Worm (Caenorhabditis elegans): ENCODE measurements around the gene srbc-9.

Gene srbc-9

DNA sequence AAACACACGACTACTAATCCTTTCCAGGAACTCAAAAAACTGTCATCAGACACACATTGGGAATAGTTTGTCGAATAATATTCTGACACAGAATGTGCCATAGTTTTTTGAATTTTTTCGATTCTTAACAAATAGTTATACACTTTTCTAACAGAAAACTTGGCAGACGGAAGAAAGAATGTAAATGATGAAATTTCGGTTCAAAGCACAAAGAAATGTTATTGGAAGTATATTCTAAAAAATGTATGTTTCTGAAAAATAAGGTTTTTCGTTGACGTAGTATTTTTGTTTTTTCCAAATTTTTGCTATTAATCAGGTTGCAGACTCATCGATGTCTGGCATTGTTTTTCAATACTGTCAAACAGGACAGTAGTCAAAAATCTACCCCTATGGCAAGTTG lies 29.3 kb downstream of the srbc-9 start, which contains the start of gene srh-92:
Gene srh-92 (minus strand): TSS at position 101 of the 400 bp plus-strand sequence.
- TF ChIP-seq ceh-19 (GFP tag; optimal IDR thresholded peaks at IDR 0.05) (no peak), npax-4 (tag; optimal IDR thresholded peaks at IDR 0.05) (no peak), dmd-4 (tag; optimal IDR thresholded peaks at IDR 0.05; ENCODE audit: borderline replicate concordance) (no peak), F13H6.1 (tag; optimal IDR thresholded peaks at IDR 0.05) (no peak), pha-4 (tag; optimal IDR thresholded peaks at IDR 0.05) (no peak), ceh-14 (tag; optimal IDR thresholded peaks at IDR 0.05) (no peak), tbx-7 (tag; optimal IDR thresholded peaks at IDR 0.05) (no peak), elt-4 (tag; optimal IDR thresholded peaks at IDR 0.05) (no peak), fkh-10 (GFP tag; optimal IDR thresholded peaks at IDR 0.05) (no peak)

DNA sequence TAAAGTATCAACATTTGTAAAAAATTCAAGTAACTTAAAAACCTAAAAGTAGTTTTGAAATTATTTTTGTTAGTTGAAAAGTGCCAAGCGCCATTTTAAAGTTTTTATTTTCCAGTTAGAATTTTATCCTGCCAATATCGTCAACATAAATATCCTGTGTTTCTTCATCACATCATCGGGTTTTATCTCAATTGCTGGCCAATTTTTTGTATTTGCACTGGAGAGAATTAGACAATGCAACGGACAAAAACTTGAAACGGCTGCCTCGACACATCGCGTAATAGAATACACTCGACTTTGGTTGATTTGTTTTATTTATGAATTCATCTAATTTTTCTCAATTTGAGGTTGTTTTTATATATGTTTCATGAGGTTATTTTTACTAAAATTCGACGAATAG lies 35.2 kb downstream of the srbc-9 start, which contains the start of gene F25E5.2:
Gene F25E5.2 (plus strand): TSS at position 301 of the 400 bp plus-strand sequence.
- TF ChIP-seq pros-1 (tag; optimal IDR thresholded peaks at IDR 0.05) (no peak), nfya-1 (tag; optimal IDR thresholded peaks at IDR 0.05) (no peak), elt-4 (tag; optimal IDR thresholded peaks at IDR 0.05) (no peak), syd-9 (tag; optimal IDR thresholded peaks at IDR 0.05) (no peak), fkh-10 (GFP tag; optimal IDR thresholded peaks at IDR 0.05) (no peak), ceh-9 (tag; optimal IDR thresholded peaks at IDR 0.05) (no peak)

ce11 chrV:7454236-7454635 lies 36.0 kb downstream of the srbc-9 start, which contains the start of gene try-8:
TSS of gene try-8 (minus strand) at chrV:7454336.
- TF ChIP-seq ref-2 (tag; optimal IDR thresholded peaks at IDR 0.05) (no peak), ets-4 (tag; optimal IDR thresholded peaks at IDR 0.05) (no peak), ceh-2 (tag; optimal IDR thresholded peaks at IDR 0.05) (no peak), mec-3 (tag; optimal IDR thresholded peaks at IDR 0.05; ENCODE audit: borderline replicate concordance) (no peak)

DNA sequence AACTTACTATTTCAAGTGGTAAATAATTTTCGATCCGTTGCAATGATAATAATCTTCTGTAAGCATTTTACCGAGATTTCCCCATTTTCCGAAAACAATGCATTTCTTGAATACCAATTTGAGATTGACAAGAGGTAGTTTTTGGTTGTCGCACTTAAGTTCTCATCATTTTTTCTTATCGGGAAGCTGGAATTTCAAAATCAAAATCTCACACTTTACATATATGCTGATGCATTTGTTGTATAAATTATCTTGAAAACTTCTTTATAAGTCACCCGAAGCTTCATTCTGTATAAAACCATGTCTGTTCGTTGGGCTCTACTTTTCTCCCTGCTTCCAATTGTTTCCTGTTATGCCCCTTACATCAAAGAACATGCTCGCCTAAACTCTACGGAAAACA lies 38.8 kb downstream of the srbc-9 start, which contains the start of gene try-11:
Gene try-11 (plus strand): TSS at position 301 of the 400 bp plus-strand sequence.
- no peak for TF ChIP-seq pha-2 (tag; optimal IDR thresholded peaks at IDR 0.05)
- TF ChIP-seq gmeb-2 (tag; optimal IDR thresholded peaks at IDR 0.05), result no peak
- no peak for TF ChIP-seq pag-3 (tag; optimal IDR thresholded peaks at IDR 0.05; ENCODE audit: borderline replicate concordance)
- TF ChIP-seq lim-6 (tag; optimal IDR thresholded peaks at IDR 0.05), result no peak
- TF ChIP-seq ceh-19 (GFP tag; optimal IDR thresholded peaks at IDR 0.05), result no peak
- no peak for TF ChIP-seq npax-4 (tag; optimal IDR thresholded peaks at IDR 0.05)
- no peak for TF ChIP-seq mec-3 (tag; optimal IDR thresholded peaks at IDR 0.05; ENCODE audit: borderline replicate concordance)
- no peak for TF ChIP-seq nfya-1 (tag; optimal IDR thresholded peaks at IDR 0.05)
- no peak for TF ChIP-seq syd-9 (tag; optimal IDR thresholded peaks at IDR 0.05)
- no peak for TF ChIP-seq ama-1 (optimal IDR thresholded peaks at IDR 0.05)
- TF ChIP-seq zip-5 (tag; optimal IDR thresholded peaks at IDR 0.05), result no peak

ce11 chrV:7449303-7449827 lies 40.9 kb downstream of the srbc-9 start, which contains the start of gene try-12:
TSS of gene try-12 (plus strand) at chrV:7449353.
- no peak for TF ChIP-seq hlh-8 (tag; optimal IDR thresholded peaks at IDR 0.05)
- TF ChIP-seq dmd-4 (tag; optimal IDR thresholded peaks at IDR 0.05; ENCODE audit: borderline replicate concordance), result no peak
- no peak for TF ChIP-seq C08G9.2 (tag; optimal IDR thresholded peaks at IDR 0.05)
- no peak for TF ChIP-seq Y22D7AL.16 (tag; optimal IDR thresholded peaks at IDR 0.05)
- no peak for TF ChIP-seq elt-2 (tag; optimal IDR thresholded peaks at IDR 0.05)
- TF ChIP-seq unc-42 (tag; optimal IDR thresholded peaks at IDR 0.05), result no peak
- TF ChIP-seq F13H6.1 (tag; optimal IDR thresholded peaks at IDR 0.05), result no peak
- TF ChIP-seq pqm-1 (tag; optimal IDR thresholded peaks at IDR 0.05), result no peak

- TF ChIP-seq sox-2 (GFP tag; IDR thresholded peaks at IDR 0.05), result no peak
- TF ChIP-seq ceh-9 (tag; optimal IDR thresholded peaks at IDR 0.05), result no peak
- no peak for TF ChIP-seq dve-1 (tag; optimal IDR thresholded peaks at IDR 0.05)
- TF ChIP-seq pha-4 (tag; optimal IDR thresholded peaks at IDR 0.05), result no peak
Observed at ce11 chrV:7446965-7447364, 43.3 kb downstream of the srbc-9 start, which contains the start of gene F25E5.5. TSS of gene F25E5.5 (plus strand) at chrV:7447265.

All from whole organism, late embryonic.